Worm (Caenorhabditis elegans) whole organism, L4 larva: Measurements from ENCODE around the gene T09B9.4.

Experiments used
- F37D6.2 ChIP-seq: sonication (generic microtip); optimal IDR thresholded peaks from 2 replicates; lab custom pipeline; 2016; ENCODE audit warnings: mild to moderate bottlenecking, missing genetic modification characterization, missing compliant biosample characterization
- T20F7.1 ChIP-seq: fragments of 200-800 bp; sonication (Bioruptor generic); optimal IDR thresholded peaks from 2 replicates; lab custom pipeline; 2018; ENCODE audit warnings: mild to moderate bottlenecking, missing genetic modification characterization, missing compliant biosample characterization
- Y48G9A.11 ChIP-seq: fragments of 200-800 bp; sonication (Bioruptor generic); IDR thresholded peaks from 2 replicates; pipeline ENCODE4 v1.3.6; 2022; ENCODE audit warnings: missing genetic modification reagents, missing genetic modification characterization, missing compliant biosample characterization
- Y5F2A.4 ChIP-seq: fragments of 200-800 bp; sonication (Bioruptor generic); optimal IDR thresholded peaks from 2 replicates; lab custom pipeline; 2018; ENCODE audit warnings: mild to moderate bottlenecking, missing genetic modification characterization, missing compliant biosample characterization
- attf-4 ChIP-seq: sonication (generic microtip); optimal IDR thresholded peaks from 3 replicates; lab custom pipeline; 2017; ENCODE audit warnings: missing biosample characterization, missing genetic modification characterization
- ceh-28 ChIP-seq: fragments of 150-350 bp; optimal IDR thresholded peaks from 2 replicates; lab custom pipeline; 2014; ENCODE audit warnings: missing biosample characterization, missing genetic modification reagents, missing genetic modification characterization
- ceh-82 ChIP-seq: sonication (generic microtip); optimal IDR thresholded peaks from 2 replicates; lab custom pipeline; 2017; ENCODE audit warnings: missing biosample characterization, missing genetic modification characterization
- ces-1 ChIP-seq: fragments of 150-350 bp; sonication (generic microtip); optimal IDR thresholded peaks from 4 replicates; lab custom pipeline; 2014; ENCODE audit warnings: missing biosample characterization, missing genetic modification reagents, missing genetic modification characterization
- ctbp-1 ChIP-seq: fragments of 200-800 bp; sonication (Bioruptor generic); IDR thresholded peaks from 2 replicates; pipeline ENCODE4 v1.3.6; 2022; ENCODE audit warnings: missing genetic modification reagents, missing genetic modification characterization, missing compliant biosample characterization
- daf-19 ChIP-seq: fragments of 200-800 bp; sonication (Bioruptor generic); conservative IDR thresholded peaks from 2 replicates; pipeline ENCODE4 v1.3.6; 2022; ENCODE audit warnings: missing genetic modification characterization, missing compliant biosample characterization
- dmd-8 ChIP-seq: fragments of 200-800 bp; sonication (Bioruptor generic); IDR thresholded peaks from 2 replicates; pipeline ENCODE4 v1.3.6; 2022; ENCODE audit warnings: missing genetic modification characterization, missing compliant biosample characterization
- dmd-9 ChIP-seq: fragments of 200-800 bp; sonication (Bioruptor generic); IDR thresholded peaks from 2 replicates; pipeline ENCODE4 v1.3.6; 2022; ENCODE audit warnings: missing genetic modification reagents, missing genetic modification characterization, missing compliant biosample characterization
- hif-1 ChIP-seq, 2 experiments: sonication (generic microtip); optimal IDR thresholded peaks; 2 replicates each; lab custom pipeline; 2016 to 2017; ENCODE audit warnings: missing compliant biosample characterization in 2 of 2, missing genetic modification characterization in 2 of 2, missing genetic modification reagents in 2 of 2, missing genotype in 2 of 2, mild to moderate bottlenecking in 1 of 2
- hmg-1.1 ChIP-seq: fragments of 200-800 bp; sonication (Bioruptor generic); IDR thresholded peaks from 2 replicates; pipeline ENCODE4 v1.3.6; 2022; ENCODE audit warnings: missing genetic modification reagents, missing genetic modification characterization, missing compliant biosample characterization
- lim-7 ChIP-seq: fragments of 200-800 bp; sonication (Bioruptor generic); IDR thresholded peaks from 2 replicates; pipeline ENCODE4 v1.3.6; 2022; ENCODE audit warnings: missing genetic modification characterization, missing compliant biosample characterization
- lin-1 ChIP-seq: fragments of 200-800 bp; sonication (Bioruptor generic); IDR thresholded peaks from 2 replicates; pipeline ENCODE4 v1.3.6; 2022; ENCODE audit warnings: missing genetic modification reagents, missing genetic modification characterization, missing compliant biosample characterization
- mep-1 ChIP-seq: fragments of 150-350 bp; sonication (generic microtip); optimal IDR thresholded peaks from 3 replicates; lab custom pipeline; 2014; ENCODE audit warnings: missing biosample characterization, missing genetic modification characterization
- nhr-102 ChIP-seq: sonication (generic microtip); optimal IDR thresholded peaks from 2 replicates; lab custom pipeline; 2016; ENCODE audit warnings: mild to moderate bottlenecking, missing genetic modification characterization, moderate library complexity, missing compliant biosample characterization
- nhr-111 ChIP-seq: fragments of 200-800 bp; sonication (Bioruptor generic); optimal IDR thresholded peaks from 2 replicates; lab custom pipeline; 2018; ENCODE audit warnings: mild to moderate bottlenecking, missing genetic modification characterization, missing compliant biosample characterization
- nhr-28 ChIP-seq: fragments of 150-350 bp; optimal IDR thresholded peaks from 2 replicates; lab custom pipeline; 2014; ENCODE audit warnings: missing biosample characterization, missing genetic modification characterization
- nhr-6 ChIP-seq: fragments of 150-350 bp; optimal IDR thresholded peaks from 2 replicates; lab custom pipeline; 2014; ENCODE audit warnings: missing biosample characterization, missing genetic modification characterization
- pha-4 ChIP-seq, 2 experiments: fragments of 150-350 bp in 1 of 2; fragments of 200-800 bp in 1 of 2; sonication (Bioruptor generic) in 1 of 2; IDR thresholded peaks in 1 of 2; optimal IDR thresholded peaks in 1 of 2; 2 replicates each; pipeline versions ENCODE4 v1.3.6 to Lab custom; 2014 to 2022; ENCODE audit warnings: missing genetic modification characterization in 2 of 2, missing genetic modification reagents in 2 of 2, missing biosample characterization in 1 of 2, missing compliant biosample characterization in 1 of 2
- php-3 ChIP-seq: fragments of 200-800 bp; sonication (Bioruptor generic); IDR thresholded peaks from 2 replicates; pipeline ENCODE4 v1.3.6; 2022; ENCODE audit warnings: missing genetic modification reagents, missing genetic modification characterization, missing compliant biosample characterization
- set-16 ChIP-seq: fragments of 200-800 bp; sonication (Bioruptor generic); IDR thresholded peaks from 2 replicates; pipeline ENCODE4 v1.3.6; 2022; ENCODE audit warnings: missing genetic modification reagents, missing genetic modification characterization, missing compliant biosample characterization
- snpc-1.2 ChIP-seq: fragments of 200-800 bp; sonication (Bioruptor generic); IDR thresholded peaks from 2 replicates; pipeline ENCODE4 v1.3.6; 2022; ENCODE audit warnings: missing genetic modification reagents, missing genetic modification characterization, missing compliant biosample characterization
- snpc-4 ChIP-seq: fragments of 150-350 bp; optimal IDR thresholded peaks from 2 replicates; lab custom pipeline; 2014; ENCODE audit warnings: missing biosample characterization, missing genetic modification characterization
- unc-39 ChIP-seq: sonication (generic microtip); optimal IDR thresholded peaks from 2 replicates; lab custom pipeline; 2017; ENCODE audit warnings: missing biosample characterization, missing genetic modification characterization
- unc-62 ChIP-seq, 3 experiments: fragments of 150-350 bp in 1 of 3; sonication (generic microtip); optimal IDR thresholded peaks in 2 of 3; peaks in 1 of 3; 1 replicate in 1 of 3; 2 replicates in 2 of 3; lab custom pipeline; 2014 to 2017; ENCODE audit warnings: missing biosample characterization in 3 of 3, missing genetic modification characterization in 3 of 3, missing genetic modification reagents in 3 of 3, missing genotype in 1 of 3
- zag-1 ChIP-seq: fragments of 150-350 bp; optimal IDR thresholded peaks from 2 replicates; lab custom pipeline; 2014; ENCODE audit warnings: missing biosample characterization, missing genetic modification characterization
- zfp-2 ChIP-seq: sonication (generic microtip); optimal IDR thresholded peaks from 2 replicates; lab custom pipeline; 2016; ENCODE audit warnings: mild to moderate bottlenecking, missing genetic modification characterization, missing compliant biosample characterization
- zfp-3 ChIP-seq: fragments of 200-800 bp; sonication (Bioruptor generic); conservative IDR thresholded peaks from 2 replicates; pipeline ENCODE4 v1.3.6; 2022; ENCODE audit warnings: missing genetic modification reagents, missing genetic modification characterization, missing compliant biosample characterization
- zip-11 ChIP-seq: fragments of 200-800 bp; sonication (Bioruptor generic); IDR thresholded peaks from 2 replicates; pipeline ENCODE4 v1.3.6; 2022; ENCODE audit warnings: missing genetic modification characterization, missing compliant biosample characterization

T09B9.4 gene

DNA sequence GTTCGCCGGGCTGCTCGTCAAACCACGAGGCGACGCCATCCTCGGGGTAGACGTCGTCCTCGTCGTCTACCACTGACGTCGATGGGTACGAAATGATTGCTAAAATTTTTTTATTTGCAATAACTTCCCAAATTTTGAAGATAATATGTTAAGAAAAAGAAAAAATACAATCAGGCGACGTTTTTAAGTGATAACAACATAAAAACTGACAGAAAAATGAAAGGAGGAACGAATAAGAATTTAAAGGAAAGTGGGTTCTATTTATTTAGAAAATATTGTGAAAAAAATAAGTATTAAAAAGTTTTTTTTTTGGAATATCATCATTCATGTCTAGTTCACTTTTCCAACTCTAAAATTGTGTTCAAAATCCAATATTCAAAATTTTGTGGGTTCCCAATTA, 48.0 kb upstream of the T09B9.4 start, which contains the start of gene dpy-22:
Gene dpy-22 (minus strand): TSS at position 101 of the 400 bp plus-strand sequence.
- no peak for TF ChIP-seq lim-7 (GFP tag; lab: Robert Waterston, UW)
- TF ChIP-seq snpc-1.2 (GFP tag; lab: Robert Waterston, UW), result no peak
- TF ChIP-seq Y5F2A.4, result no peak
- no peak for TF ChIP-seq unc-62 (GFP tag; optimal IDR thresholded peaks at IDR 0.05 in 1 of 2; lab: Kevin White, UChicago)
- TF ChIP-seq unc-62 (tag; optimal IDR thresholded peaks at IDR 0.05; lab: Kevin White, UChicago), result no peak
- TF ChIP-seq ctbp-1 (GFP tag; lab: Robert Waterston, UW), result no peak
- no peak for TF ChIP-seq lin-1 (GFP tag; lab: Robert Waterston, UW)
- TF ChIP-seq zag-1 (tag; lab: Kevin White, UChicago), result no peak
- no peak for TF ChIP-seq ceh-82 (tag; lab: Kevin White, UChicago)
- TF ChIP-seq attf-4, result no peak
- TF ChIP-seq snpc-4 (tag; lab: Kevin White, UChicago), result no peak
- no peak for TF ChIP-seq nhr-102 (tag; lab: Kevin White, UChicago)
- no peak for TF ChIP-seq zip-11 (GFP tag; lab: Robert Waterston, UW)
- TF ChIP-seq dmd-9 (GFP tag; lab: Robert Waterston, UW), result no peak
- no peak for TF ChIP-seq hmg-1.1 (GFP tag; lab: Robert Waterston, UW)
- no peak for TF ChIP-seq Y48G9A.11 (GFP tag; lab: Robert Waterston, UW)
- no peak for TF ChIP-seq nhr-111 (GFP tag; lab: Kevin White, UChicago)
- no peak for TF ChIP-seq F37D6.2 (tag; lab: Kevin White, UChicago)
- TF ChIP-seq mep-1 (tag; lab: Kevin White, UChicago), result no peak
- TF ChIP-seq nhr-6 (tag; lab: Kevin White, UChicago), result no peak
- no peak for TF ChIP-seq pha-4 (GFP tag; IDR thresholded peaks at IDR 0.05; lab: Robert Waterston, UW)
- TF ChIP-seq pha-4 (tag; optimal IDR thresholded peaks at IDR 0.05; lab: Kevin White, UChicago), result no peak

ce11 chrX:9814132-9814811, 40.1 kb upstream of the T09B9.4 start:
- TF ChIP-seq unc-39 (no peak), zfp-2 (tag; lab: Kevin White, UChicago) (no peak), set-16 (peak; percentile 68), pha-4 (GFP tag; IDR thresholded peaks at IDR 0.05; lab: Robert Waterston, UW) (no peak), pha-4 (tag; optimal IDR thresholded peaks at IDR 0.05; lab: Kevin White, UChicago) (no peak), zag-1 (tag; lab: Kevin White, UChicago) (no peak), php-3 (GFP tag; lab: Robert Waterston, UW) (no peak), dmd-8 (no peak), unc-62 (GFP tag; optimal IDR thresholded peaks at IDR 0.05 in 1 of 2; lab: Kevin White, UChicago) (peak in 1 of 2 experiments; percentile 22), unc-62 (tag; optimal IDR thresholded peaks at IDR 0.05; lab: Kevin White, UChicago) (no peak), nhr-28 (tag; lab: Kevin White, UChicago) (no peak), zfp-3 (GFP tag; lab: Robert Waterston, UW) (no peak), ceh-28 (tag; lab: Kevin White, UChicago) (no peak), zip-11 (GFP tag; lab: Robert Waterston, UW) (no peak), ces-1 (GFP tag; lab: Kevin White, UChicago) (no peak), T20F7.1 (no peak), hif-1 (tag; optimal IDR thresholded peaks at IDR 0.05; lab: Kevin White, UChicago) (no peak)

DNA sequence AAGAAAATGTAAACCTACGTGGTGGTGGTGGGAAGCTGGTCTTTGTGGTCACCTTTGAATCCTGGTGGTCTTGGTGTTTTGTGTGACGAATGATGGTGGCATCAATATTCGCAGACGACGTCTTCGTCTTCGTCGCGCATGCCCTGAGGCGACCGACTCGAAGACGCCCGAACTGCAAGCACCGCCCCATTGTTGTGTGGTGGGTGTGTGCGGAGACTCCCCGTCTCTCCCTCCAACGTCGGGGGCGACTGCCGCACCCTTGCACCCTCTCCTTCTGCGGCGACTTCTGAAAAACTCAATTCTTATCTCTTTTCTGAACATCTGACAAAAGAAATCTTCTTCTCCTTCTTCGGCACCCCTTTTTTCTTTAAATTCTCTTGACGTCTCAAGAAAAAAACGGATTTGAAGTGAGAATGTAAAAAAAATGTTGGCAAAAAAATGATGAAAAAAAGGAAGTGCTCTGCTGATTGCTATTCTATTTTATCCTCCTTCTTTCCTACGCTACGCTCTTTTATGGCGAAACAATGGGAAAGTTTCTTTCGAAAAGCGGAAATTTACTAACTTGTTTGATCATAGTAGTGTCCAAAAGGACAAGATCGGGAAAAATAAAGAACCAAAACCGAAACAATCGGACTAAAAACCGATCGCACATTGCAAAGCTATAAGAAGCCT, 33.4 kb upstream of the T09B9.4 start, which contains the start of gene lgc-47:
Gene lgc-47 (minus strand): TSS at position 286 of the 672 bp plus-strand sequence.
- TF ChIP-seq set-16 (peak; percentile 89), unc-62 (GFP tag; optimal IDR thresholded peaks at IDR 0.05 in 1 of 2; lab: Kevin White, UChicago) (peak in 1 of 2 experiments; percentile 7), unc-62 (tag; optimal IDR thresholded peaks at IDR 0.05; lab: Kevin White, UChicago) (no peak), daf-19 (no peak), ctbp-1 (GFP tag; lab: Robert Waterston, UW) (0 out of 2 replicates have a peak, but pooled peaks have one; percentile 57)
